Worm (Caenorhabditis elegans) whole organism, mixed stage, embryonic: ENCODE results near the gene nemt-1.

Source experiments
- M03D4.4 ChIP-seq: sonication (generic microtip); optimal IDR thresholded peaks from 2 replicates; lab custom pipeline; 2017; ENCODE audit warnings: mild to moderate bottlenecking, missing genetic modification characterization, missing compliant biosample characterization
- bed-3 ChIP-seq: fragments of 200-800 bp; sonication (Bioruptor generic); optimal IDR thresholded peaks from 3 replicates; lab custom pipeline; 2018; ENCODE audit warnings: mild to moderate bottlenecking, missing genetic modification characterization, moderate library complexity, missing compliant biosample characterization
- ceh-43 ChIP-seq: fragments of 200-800 bp; sonication (Bioruptor generic); optimal IDR thresholded peaks from 2 replicates; lab custom pipeline; 2018; ENCODE audit warnings: mild to moderate bottlenecking, missing genetic modification characterization, moderate library complexity, missing compliant biosample characterization
- ces-1 ChIP-seq: fragments of 150-350 bp; optimal IDR thresholded peaks from 2 replicates; lab custom pipeline; 2014; ENCODE audit warnings: missing biosample characterization, missing genetic modification reagents, missing genetic modification characterization
- cnd-1 ChIP-seq: fragments of 200-800 bp; sonication (Bioruptor generic); optimal IDR thresholded peaks from 2 replicates; lab custom pipeline; 2018; ENCODE audit warnings: mild to moderate bottlenecking, missing genetic modification characterization, missing compliant biosample characterization
- drap-1 ChIP-seq: fragments of 200-800 bp; sonication (Bioruptor generic); optimal IDR thresholded peaks from 3 replicates; lab custom pipeline; 2018; ENCODE audit warnings: mild to moderate bottlenecking, missing genetic modification characterization, missing compliant biosample characterization
- elt-1 ChIP-seq: sonication (generic microtip); optimal IDR thresholded peaks from 2 replicates; lab custom pipeline; 2017; ENCODE audit warnings: missing genetic modification characterization, mild to moderate bottlenecking, missing compliant biosample characterization, antibody characterized with exemption, moderate library complexity, borderline replicate concordance; ENCODE audit not compliant: insufficient read depth
- elt-3 ChIP-seq: fragments of 150-350 bp; optimal IDR thresholded peaks from 2 replicates; lab custom pipeline; 2014; ENCODE audit warnings: missing biosample characterization, missing genetic modification characterization
- flh-1 ChIP-seq: fragments of 200-800 bp; sonication (Bioruptor generic); optimal IDR thresholded peaks from 2 replicates; lab custom pipeline; 2018; ENCODE audit warnings: mild to moderate bottlenecking, missing genetic modification characterization, moderate library complexity, missing compliant biosample characterization
- hlh-1 ChIP-seq: fragments of 150-350 bp; optimal IDR thresholded peaks from 2 replicates; lab custom pipeline; 2014; ENCODE audit warnings: missing biosample characterization, missing genetic modification reagents, missing genetic modification characterization
- lin-13 ChIP-seq: fragments of 150-350 bp; optimal IDR thresholded peaks from 2 replicates; lab custom pipeline; 2014; ENCODE audit warnings: missing biosample characterization, missing genetic modification characterization
- lsy-2 ChIP-seq: fragments of 150-350 bp; optimal IDR thresholded peaks from 2 replicates; lab custom pipeline; 2014; ENCODE audit warnings: missing biosample characterization, missing genetic modification characterization
- mab-5 ChIP-seq: fragments of 150-350 bp; optimal IDR thresholded peaks from 2 replicates; lab custom pipeline; 2014; ENCODE audit warnings: missing biosample characterization, missing genetic modification characterization
- mep-1 ChIP-seq: fragments of 150-350 bp; optimal IDR thresholded peaks from 2 replicates; lab custom pipeline; 2017; ENCODE audit warnings: missing biosample characterization, missing genetic modification reagents, missing genetic modification characterization, inconsistent platforms
- mls-2 ChIP-seq: sonication (generic microtip); optimal IDR thresholded peaks from 2 replicates; lab custom pipeline; 2016; ENCODE audit warnings: mild to moderate bottlenecking, missing genetic modification characterization, moderate library complexity, missing compliant biosample characterization
- nhr-12 ChIP-seq: fragments of 150-350 bp; optimal IDR thresholded peaks from 2 replicates; lab custom pipeline; 2014; ENCODE audit warnings: missing biosample characterization, missing genetic modification characterization
- nhr-237 ChIP-seq: fragments of 150-350 bp; optimal IDR thresholded peaks from 2 replicates; lab custom pipeline; 2014; ENCODE audit warnings: missing biosample characterization, missing genetic modification characterization
- nhr-28 ChIP-seq: fragments of 150-350 bp; optimal IDR thresholded peaks from 2 replicates; lab custom pipeline; 2014; ENCODE audit warnings: missing biosample characterization, missing genetic modification characterization
- nhr-76 ChIP-seq: sonication (generic microtip); optimal IDR thresholded peaks from 2 replicates; lab custom pipeline; 2017; ENCODE audit warnings: missing biosample characterization, missing genetic modification characterization
- pha-4 ChIP-seq: fragments of 150-350 bp; optimal IDR thresholded peaks from 2 replicates; lab custom pipeline; 2018; ENCODE audit warnings: missing biosample characterization, missing genetic modification reagents, missing genetic modification characterization
- sem-2 ChIP-seq: fragments of 200-800 bp; sonication (Bioruptor generic); optimal IDR thresholded peaks from 2 replicates; lab custom pipeline; 2018; ENCODE audit warnings: mild to moderate bottlenecking, missing genetic modification characterization, missing compliant biosample characterization
- snpc-4 ChIP-seq: fragments of 150-350 bp; optimal IDR thresholded peaks from 2 replicates; lab custom pipeline; 2014; ENCODE audit warnings: missing biosample characterization, missing genetic modification characterization
- tbx-8 ChIP-seq: fragments of 200-800 bp; sonication (Bioruptor generic); optimal IDR thresholded peaks from 2 replicates; lab custom pipeline; 2018; ENCODE audit warnings: mild to moderate bottlenecking, missing genetic modification characterization, moderate library complexity, missing compliant biosample characterization
- unc-39 ChIP-seq: fragments of 150-350 bp; optimal IDR thresholded peaks from 2 replicates; lab custom pipeline; 2014; ENCODE audit warnings: missing biosample characterization, missing genetic modification characterization
- unc-62 ChIP-seq: fragments of 150-350 bp; optimal IDR thresholded peaks from 2 replicates; lab custom pipeline; 2014; ENCODE audit warnings: missing biosample characterization, missing genetic modification reagents, missing genetic modification characterization
- ztf-11 ChIP-seq: fragments of 150-350 bp; optimal IDR thresholded peaks from 2 replicates; lab custom pipeline; 2014; ENCODE audit warnings: missing biosample characterization, missing genetic modification characterization

The nemt-1 gene

DNA sequence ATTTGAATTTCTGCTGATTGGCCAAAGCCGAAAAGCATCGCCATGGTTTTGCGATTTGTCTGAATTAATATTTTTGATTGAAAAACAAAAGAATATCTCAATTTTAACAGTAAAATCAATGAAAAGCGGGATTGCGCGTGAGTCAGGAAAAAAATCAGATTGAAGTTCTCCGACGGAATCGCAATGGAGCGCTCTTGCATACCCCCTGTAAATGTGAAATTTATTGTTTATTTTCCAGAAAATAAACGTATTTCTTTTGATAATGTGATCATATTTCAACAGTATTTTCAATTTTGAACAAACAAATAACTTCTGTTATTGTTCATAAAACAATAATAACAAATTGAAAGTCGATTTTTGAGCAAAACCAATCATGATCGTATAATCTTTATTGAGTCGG lies 22.4 kb upstream of the nemt-1 start, which contains the start of gene vps-26:
TSS of gene vps-26 (minus strand) at position 200 of the 400 bp plus-strand sequence.
- peak; percentile 5 for TF ChIP-seq ces-1 (GFP tag; lab: Kevin White, UChicago)
- TF ChIP-seq mep-1, result peak; percentile 7
- TF ChIP-seq cnd-1 (tag; lab: Kevin White, UChicago), result no peak

DNA sequence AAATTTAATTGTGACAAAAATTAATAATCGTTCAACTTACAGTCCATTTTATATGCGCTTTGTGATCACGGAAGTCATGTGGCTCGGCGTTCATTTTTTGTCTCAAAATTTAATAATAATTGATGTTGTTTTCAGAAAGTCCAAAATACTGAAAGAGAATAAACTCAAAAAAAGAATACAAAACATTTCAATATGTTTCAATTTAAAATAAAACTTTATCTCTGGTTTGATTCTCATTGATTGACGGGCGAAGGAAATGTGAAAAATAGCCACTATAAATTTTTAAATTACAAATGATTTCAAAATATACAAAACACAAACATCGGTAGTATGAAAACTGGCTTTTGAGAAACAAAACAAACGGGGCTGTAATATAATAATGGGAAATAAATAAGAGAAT lies 20.0 kb upstream of the nemt-1 start, which contains the start of gene T20D3.6:
TSS of gene T20D3.6 (minus strand) at position 101 of the 400 bp plus-strand sequence.
- TF ChIP-seq pha-4 (no peak), nhr-76 (tag; lab: Kevin White, UChicago) (no peak), hlh-1 (no peak), mls-2 (tag; lab: Kevin White, UChicago) (no peak), unc-62 (GFP tag; lab: Kevin White, UChicago) (no peak), snpc-4 (tag; lab: Kevin White, UChicago) (no peak), sem-2 (GFP tag; lab: Kevin White, UChicago) (no peak), nhr-28 (tag; lab: Kevin White, UChicago) (no peak), bed-3 (no peak), nhr-237 (tag; lab: Kevin White, UChicago) (no peak), flh-1 (GFP tag; lab: Kevin White, UChicago) (no peak), mab-5 (tag; lab: Kevin White, UChicago) (no peak), lsy-2 (tag; lab: Kevin White, UChicago) (no peak), elt-1 (tag; lab: Kevin White, UChicago) (no peak)

DNA sequence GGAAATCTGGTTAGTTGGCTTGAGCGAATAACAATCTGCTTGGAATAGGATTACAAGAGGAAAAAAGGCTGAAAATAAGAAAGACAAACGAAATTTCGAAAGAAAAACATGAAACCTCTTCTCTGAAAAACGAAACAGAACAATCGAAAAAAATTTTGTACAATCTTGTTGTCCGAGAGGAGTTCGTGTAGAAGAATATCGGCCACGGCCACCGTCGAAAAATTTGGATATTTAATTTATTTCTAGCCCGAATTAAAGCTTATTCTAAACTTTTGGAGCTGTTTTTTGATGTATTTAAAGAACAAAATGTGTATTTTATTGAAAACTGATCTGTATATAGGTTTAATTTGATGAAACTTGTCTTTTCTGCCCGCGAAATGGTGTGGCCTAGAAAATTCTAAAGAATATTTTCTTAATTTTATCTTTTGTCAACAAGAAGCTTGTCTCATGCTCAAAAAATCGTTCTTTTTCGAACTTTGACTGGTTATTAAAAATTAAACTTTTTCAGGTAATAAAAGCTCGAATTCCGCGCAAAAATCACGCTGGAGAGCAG lies 17.4 kb upstream of the nemt-1 start, which contains the start of gene T20D3.5:
TSS of gene T20D3.5 (plus strand) at position 503 of the 553 bp plus-strand sequence.
- TF ChIP-seq flh-1 (GFP tag; lab: Kevin White, UChicago) (no peak), unc-39 (no peak), sem-2 (GFP tag; lab: Kevin White, UChicago) (no peak), pha-4 (no peak), nhr-12 (tag; lab: Kevin White, UChicago) (no peak), nhr-76 (tag; lab: Kevin White, UChicago) (no peak), hlh-1 (no peak), mls-2 (tag; lab: Kevin White, UChicago) (no peak), nhr-237 (tag; lab: Kevin White, UChicago) (no peak)

DNA sequence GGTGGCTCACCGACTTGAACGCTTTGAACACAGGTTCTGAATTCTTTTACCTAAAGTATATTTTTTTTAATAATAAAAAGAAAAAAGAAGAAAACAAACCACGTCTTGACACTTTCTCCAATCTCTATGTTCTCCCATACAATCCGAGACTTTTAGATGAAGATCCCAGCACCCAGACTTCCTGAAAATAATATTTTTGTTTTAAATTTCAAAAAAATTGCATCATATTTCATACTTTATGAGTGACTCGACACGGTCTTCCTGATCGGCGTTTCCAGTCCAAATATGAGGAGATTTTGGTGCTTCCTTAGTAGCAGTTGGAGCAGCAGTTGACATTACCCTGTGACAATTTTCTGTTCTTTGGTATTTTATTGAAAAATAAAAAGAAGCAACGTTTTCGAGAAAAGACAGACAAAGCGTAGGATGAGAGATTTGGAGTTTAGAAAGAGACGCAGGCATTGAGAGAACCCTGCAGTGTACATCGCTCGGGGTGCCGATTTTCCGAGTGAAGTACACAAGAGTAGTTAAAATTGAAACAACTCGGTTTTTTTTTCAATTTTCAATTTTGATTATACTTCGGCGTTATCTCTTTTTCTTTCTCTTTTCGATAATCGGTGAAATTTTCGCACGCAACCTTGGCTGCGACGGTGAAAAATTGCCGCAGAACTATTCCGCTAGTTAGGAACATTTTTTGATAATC lies 16.5 kb upstream of the nemt-1 start, which contains the start of the genes coa-4 and T20D3.14:
TSS of gene coa-4 (minus strand) at position 51 of the 700 bp plus-strand sequence.
TSS of gene T20D3.14 (minus strand) at position 358 of the 700 bp plus-strand sequence.
- TF ChIP-seq snpc-4 (tag; lab: Kevin White, UChicago) (no peak), elt-1 (tag; lab: Kevin White, UChicago) (no peak), M03D4.4 (tag; lab: Kevin White, UChicago) (no peak), elt-3 (tag; lab: Kevin White, UChicago) (no peak), lin-13 (tag; lab: Kevin White, UChicago) (no peak), ceh-43 (GFP tag; lab: Kevin White, UChicago) (no peak)

DNA sequence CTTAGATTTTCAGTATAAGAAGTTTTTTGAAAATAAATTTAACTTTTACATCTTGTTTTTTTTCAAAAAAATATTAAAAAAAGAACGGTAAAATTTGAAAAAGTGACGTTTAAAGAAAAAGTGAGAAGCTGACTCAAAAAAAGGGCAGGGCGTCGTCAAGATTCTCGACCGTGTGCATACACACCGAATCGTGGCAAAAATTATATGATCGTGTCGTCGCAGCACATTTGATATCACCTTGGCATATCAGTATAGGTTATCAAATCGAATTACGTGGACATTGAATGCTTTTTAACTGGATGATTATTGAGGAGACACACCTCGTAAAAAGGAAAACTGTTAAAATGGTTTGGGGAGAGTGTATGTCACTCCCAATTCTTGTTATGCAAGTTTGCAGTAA lies 13.8 kb upstream of the nemt-1 start:
- TF ChIP-seq elt-3 (tag; lab: Kevin White, UChicago), result no peak
- TF ChIP-seq drap-1 (GFP tag; lab: Kevin White, UChicago), result no peak
- no peak for TF ChIP-seq flh-1 (GFP tag; lab: Kevin White, UChicago)
- TF ChIP-seq tbx-8, result no peak
- TF ChIP-seq mab-5 (tag; lab: Kevin White, UChicago), result no peak
- no peak for TF ChIP-seq ztf-11 (tag; lab: Kevin White, UChicago)

DNA sequence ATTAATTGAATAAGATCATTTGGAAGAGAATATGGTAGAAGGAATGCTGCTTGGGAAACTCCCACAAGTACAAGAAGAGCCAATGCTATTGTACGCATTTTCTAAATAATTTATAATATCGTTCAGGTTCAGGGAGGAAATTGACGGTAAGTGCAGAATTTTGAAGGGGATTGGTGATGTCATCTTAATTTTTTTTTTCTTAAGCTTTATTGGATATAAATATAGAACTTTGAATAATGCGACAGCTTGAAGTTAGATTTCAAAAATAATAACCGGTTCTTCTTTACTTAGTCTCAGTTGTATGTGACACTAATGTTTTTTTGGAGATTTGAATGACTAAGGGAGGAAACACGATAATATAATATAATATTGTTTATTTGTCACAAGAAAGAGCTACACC lies 11.5 kb upstream of the nemt-1 start, which contains the start of gene nspg-7.1:
TSS of gene nspg-7.1 (minus strand) at position 101 of the 400 bp plus-strand sequence.
- TF ChIP-seq ceh-43 (GFP tag; lab: Kevin White, UChicago) (no peak), nhr-76 (tag; lab: Kevin White, UChicago) (no peak)
